Worm (Caenorhabditis elegans) whole organism, L4 larva: ENCODE data around the gene T12A7.6.

Source experiments
- Y5F2A.4 ChIP-seq: fragments of 200-800 bp; sonication (Bioruptor generic); optimal IDR thresholded peaks from 2 replicates; lab custom pipeline; 2018; ENCODE audit warnings: mild to moderate bottlenecking, missing genetic modification characterization, missing compliant biosample characterization
- ZK337.2 ChIP-seq: fragments of 200-800 bp; sonication (Bioruptor generic); IDR thresholded peaks from 2 replicates; pipeline ENCODE4 v1.3.6; 2022; ENCODE audit warnings: missing genetic modification reagents, missing genetic modification characterization, missing compliant biosample characterization
- aha-1 ChIP-seq: fragments of 150-350 bp; peaks from one replicate; lab custom pipeline; 2014; ENCODE audit warnings: missing biosample characterization, missing genetic modification characterization
- aly-2 ChIP-seq: sonication (generic microtip); optimal IDR thresholded peaks from 2 replicates; lab custom pipeline; 2018; ENCODE audit warnings: missing biosample characterization, missing genetic modification characterization
- ama-1 ChIP-seq: fragments of 150-350 bp; optimal IDR thresholded peaks from 2 replicates; lab custom pipeline; 2014; ENCODE audit warnings: inconsistent platforms, mixed read lengths
- attf-4 ChIP-seq: sonication (generic microtip); optimal IDR thresholded peaks from 3 replicates; lab custom pipeline; 2017; ENCODE audit warnings: missing biosample characterization, missing genetic modification characterization
- daf-12 ChIP-seq: fragments of 150-350 bp; optimal IDR thresholded peaks from 2 replicates; lab custom pipeline; 2014; ENCODE audit warnings: missing biosample characterization, missing genetic modification reagents, missing genetic modification characterization
- daf-16 ChIP-seq, 3 experiments: sonication (generic microtip); optimal IDR thresholded peaks; 2 replicates each; lab custom pipeline; 2016 to 2017; ENCODE audit warnings: missing genetic modification characterization in 3 of 3, missing genetic modification reagents in 3 of 3, mild to moderate bottlenecking in 2 of 3, missing compliant biosample characterization in 2 of 3, missing biosample characterization in 1 of 3, moderate library complexity in 1 of 3
- egl-43 ChIP-seq: fragments of 200-800 bp; sonication (Bioruptor generic); IDR thresholded peaks from 2 replicates; pipeline ENCODE4 v1.3.6; 2022; ENCODE audit warnings: missing genetic modification reagents, missing genetic modification characterization, missing compliant biosample characterization
- fkh-10 ChIP-seq: fragments of 150-350 bp; optimal IDR thresholded peaks from 2 replicates; lab custom pipeline; 2014; ENCODE audit warnings: missing biosample characterization, missing genetic modification reagents, missing genetic modification characterization
- hlh-11 ChIP-seq: fragments of 200-800 bp; sonication (Bioruptor generic); optimal IDR thresholded peaks from 2 replicates; lab custom pipeline; 2018; ENCODE audit warnings: mild to moderate bottlenecking, missing genetic modification characterization, missing compliant biosample characterization
- jun-1 ChIP-seq: fragments of 150-350 bp; optimal IDR thresholded peaks from 2 replicates; lab custom pipeline; 2014; ENCODE audit warnings: missing biosample characterization, missing genetic modification reagents, missing genetic modification characterization
- lin-1 ChIP-seq: fragments of 200-800 bp; sonication (Bioruptor generic); IDR thresholded peaks from 2 replicates; pipeline ENCODE4 v1.3.6; 2022; ENCODE audit warnings: missing genetic modification reagents, missing genetic modification characterization, missing compliant biosample characterization
- lin-15B ChIP-seq: fragments of 150-350 bp; sonication (generic microtip); optimal IDR thresholded peaks from 3 replicates; lab custom pipeline; 2014; ENCODE audit warnings: missing biosample characterization, missing genetic modification characterization
- lin-29 ChIP-seq: fragments of 200-800 bp; sonication (Bioruptor generic); IDR thresholded peaks from 2 replicates; pipeline ENCODE4 v1.3.6; 2022; ENCODE audit warnings: missing genetic modification reagents, missing genetic modification characterization, missing compliant biosample characterization
- lir-3 ChIP-seq: sonication (generic microtip); optimal IDR thresholded peaks from 2 replicates; lab custom pipeline; 2016; ENCODE audit warnings: mild to moderate bottlenecking, missing genetic modification characterization, missing compliant biosample characterization
- madf-9 ChIP-seq: fragments of 200-800 bp; sonication (Bioruptor generic); conservative IDR thresholded peaks from 2 replicates; pipeline ENCODE4 v1.3.6; 2022; ENCODE audit warnings: missing genetic modification reagents, missing genetic modification characterization, missing compliant biosample characterization
- mep-1 ChIP-seq: fragments of 150-350 bp; sonication (generic microtip); optimal IDR thresholded peaks from 3 replicates; lab custom pipeline; 2014; ENCODE audit warnings: missing biosample characterization, missing genetic modification characterization
- mes-2 ChIP-seq: sonication (generic microtip); optimal IDR thresholded peaks from 2 replicates; lab custom pipeline; 2016; ENCODE audit warnings: missing genotype, mild to moderate bottlenecking, missing genetic modification characterization, missing compliant biosample characterization; ENCODE audit not compliant: poor library complexity, severe bottlenecking
- nhr-10 ChIP-seq: fragments of 150-350 bp; optimal IDR thresholded peaks from 2 replicates; lab custom pipeline; 2014; ENCODE audit warnings: missing biosample characterization, missing genetic modification characterization
- nhr-11 ChIP-seq: fragments of 150-350 bp; optimal IDR thresholded peaks from 2 replicates; lab custom pipeline; 2014; ENCODE audit warnings: missing biosample characterization, missing genetic modification characterization
- nhr-237 ChIP-seq: sonication (generic microtip); optimal IDR thresholded peaks from 2 replicates; lab custom pipeline; 2017; ENCODE audit warnings: missing biosample characterization, missing genetic modification characterization
- nhr-28 ChIP-seq: fragments of 150-350 bp; optimal IDR thresholded peaks from 2 replicates; lab custom pipeline; 2014; ENCODE audit warnings: missing biosample characterization, missing genetic modification characterization
- nhr-77 ChIP-seq: fragments of 150-350 bp; optimal IDR thresholded peaks from 2 replicates; lab custom pipeline; 2014; ENCODE audit warnings: missing biosample characterization, missing genetic modification characterization
- pqm-1 ChIP-seq: sonication (generic microtip); optimal IDR thresholded peaks from 2 replicates; lab custom pipeline; 2017; ENCODE audit warnings: missing biosample characterization, missing genetic modification characterization
- set-16 ChIP-seq: fragments of 200-800 bp; sonication (Bioruptor generic); IDR thresholded peaks from 2 replicates; pipeline ENCODE4 v1.3.6; 2022; ENCODE audit warnings: missing genetic modification reagents, missing genetic modification characterization, missing compliant biosample characterization
- snpc-4 ChIP-seq: fragments of 150-350 bp; optimal IDR thresholded peaks from 2 replicates; lab custom pipeline; 2014; ENCODE audit warnings: missing biosample characterization, missing genetic modification characterization
- tag-97 ChIP-seq: fragments of 200-800 bp; sonication (Bioruptor generic); IDR thresholded peaks from 2 replicates; pipeline ENCODE4 v1.3.6; 2022; ENCODE audit warnings: missing genetic modification characterization, missing compliant biosample characterization
- tra-1 ChIP-seq: fragments of 200-800 bp; sonication (Bioruptor generic); IDR thresholded peaks from 2 replicates; pipeline ENCODE4 v1.3.6; 2022; ENCODE audit warnings: missing genetic modification reagents, missing genetic modification characterization, missing compliant biosample characterization
- unc-130 ChIP-seq: sonication (generic microtip); optimal IDR thresholded peaks from 2 replicates; lab custom pipeline; 2016; ENCODE audit warnings: missing genetic modification reagents, missing genetic modification characterization, missing compliant biosample characterization
- vab-7 ChIP-seq: fragments of 200-800 bp; sonication (Bioruptor generic); IDR thresholded peaks from 2 replicates; pipeline ENCODE4 v1.3.6; 2022; ENCODE audit warnings: missing genetic modification reagents, missing genetic modification characterization, missing compliant biosample characterization
- zag-1 ChIP-seq: fragments of 150-350 bp; optimal IDR thresholded peaks from 2 replicates; lab custom pipeline; 2014; ENCODE audit warnings: missing biosample characterization, missing genetic modification characterization
- ztf-11 ChIP-seq: fragments of 150-350 bp; optimal IDR thresholded peaks from 2 replicates; lab custom pipeline; 2014; ENCODE audit warnings: missing biosample characterization, missing genetic modification characterization
- ztf-7 ChIP-seq: fragments of 150-350 bp; optimal IDR thresholded peaks from 2 replicates; lab custom pipeline; 2014; ENCODE audit warnings: missing biosample characterization, missing genetic modification characterization

Gene T12A7.6

ce11 chrIV:11772119-11772518 is 23.1 kb downstream of the T12A7.6 start:
- TF ChIP-seq egl-43 (GFP tag; lab: Robert Waterston, UW) (no peak), mes-2 (tag; lab: Kevin White, UChicago) (no peak), fkh-10 (GFP tag; lab: Kevin White, UChicago) (no peak), hlh-11 (tag; lab: Kevin White, UChicago) (no peak), mep-1 (tag; lab: Kevin White, UChicago) (no peak), tag-97 (GFP tag; lab: Robert Waterston, UW) (no peak), daf-12 (no peak), lin-15B (tag; lab: Kevin White, UChicago) (no peak), nhr-237 (tag; lab: Kevin White, UChicago) (no peak), zag-1 (no peak), ZK337.2 (no peak), ztf-7 (tag; lab: Kevin White, UChicago) (no peak), vab-7 (GFP tag; lab: Robert Waterston, UW) (no peak), lir-3 (tag; lab: Kevin White, UChicago) (no peak), nhr-10 (tag; lab: Kevin White, UChicago) (no peak), nhr-11 (no peak), ztf-11 (tag; lab: Kevin White, UChicago) (no peak)
- TF ChIP-seq, all 104 proteins: peak for 0

DNA sequence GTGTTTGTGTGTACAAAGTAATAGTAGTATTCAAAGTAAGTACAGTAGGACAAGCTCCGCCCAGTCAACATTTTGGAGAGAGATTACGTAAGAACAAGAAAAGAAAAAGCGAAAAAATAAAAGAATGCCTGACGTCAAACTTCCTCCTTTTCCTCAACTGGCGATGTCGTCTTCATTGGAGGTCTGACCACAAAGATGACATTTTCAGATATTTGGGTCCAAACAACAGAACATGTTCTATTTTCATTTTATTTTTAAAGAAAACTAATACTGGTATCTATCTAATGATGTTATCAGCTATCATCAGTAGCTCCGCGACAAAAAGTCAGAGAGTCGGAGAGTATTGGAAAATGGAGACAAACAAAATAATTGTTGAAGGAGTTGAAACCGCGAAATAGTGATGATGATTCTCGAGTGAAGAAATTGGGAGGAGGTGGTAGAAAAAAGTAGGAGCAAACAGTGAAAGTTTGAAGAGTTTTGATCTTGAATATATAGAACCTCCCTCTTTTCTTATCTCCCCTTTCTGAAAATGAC is 24.7 kb downstream of the T12A7.6 start, which contains the start of gene lips-5:
TSS of gene lips-5 (minus strand) at position 51 of the 534 bp plus-strand sequence.
- no peak for TF ChIP-seq daf-16 (GFP tag; optimal IDR thresholded peaks at IDR 0.05; lab: Kevin White, UChicago)
- TF ChIP-seq daf-16 (tag; optimal IDR thresholded peaks at IDR 0.05; lab: Kevin White, UChicago) = peak; percentile 70
- TF ChIP-seq nhr-77 (tag; lab: Kevin White, UChicago) = peak; percentile 11
- TF ChIP-seq nhr-28 (tag; lab: Kevin White, UChicago) = peak; percentile 47
- TF ChIP-seq lin-1 = no peak
- TF ChIP-seq ama-1 = no peak
- TF ChIP-seq nhr-10 (tag; lab: Kevin White, UChicago) = no peak
- peak; percentile 66 for TF ChIP-seq pqm-1
- TF ChIP-seq, all 104 proteins: peak for 4

- TF ChIP-seq madf-9 (GFP tag; lab: Robert Waterston, UW) = no peak
- TF ChIP-seq nhr-237 (tag; lab: Kevin White, UChicago) = no peak
- TF ChIP-seq aha-1 (tag; lab: Kevin White, UChicago) = peak; percentile 98
These were observed 28.0 kb downstream of the T12A7.6 start for ce11 chrIV:11776968-11777467.

DNA sequence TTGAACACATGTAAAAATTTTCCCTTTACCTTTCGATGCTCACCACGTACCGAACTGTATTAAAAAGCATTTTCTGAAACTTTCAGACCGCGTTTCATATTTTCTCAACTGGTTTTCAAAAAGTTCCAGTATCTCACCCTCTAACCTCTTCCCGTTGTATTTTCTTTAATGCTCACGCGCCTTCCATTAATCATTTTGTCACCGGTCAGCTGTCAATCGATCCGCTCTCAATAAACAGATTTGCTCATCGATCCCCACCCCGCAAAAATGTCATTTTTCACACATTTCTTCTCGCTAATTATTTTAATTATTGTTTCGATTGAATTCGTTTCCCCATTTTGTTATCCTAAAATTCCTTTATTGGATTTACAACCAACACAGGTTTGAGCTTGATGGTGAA is 30.0 kb downstream of the T12A7.6 start, which contains the start of gene lpr-2:
TSS of gene lpr-2 (plus strand) at position 189 of the 400 bp plus-strand sequence.
- TF ChIP-seq Y5F2A.4 (GFP tag; lab: Kevin White, UChicago) (no peak), attf-4 (tag; lab: Kevin White, UChicago) (no peak), lin-29 (GFP tag; lab: Robert Waterston, UW) (no peak), jun-1 (tag; lab: Kevin White, UChicago) (no peak), hlh-11 (tag; lab: Kevin White, UChicago) (no peak), aly-2 (tag; lab: Kevin White, UChicago) (no peak), set-16 (GFP tag; lab: Robert Waterston, UW) (no peak), unc-130 (no peak), fkh-10 (GFP tag; lab: Kevin White, UChicago) (no peak), tra-1 (GFP tag; lab: Robert Waterston, UW) (no peak), egl-43 (GFP tag; lab: Robert Waterston, UW) (no peak), snpc-4 (tag; lab: Kevin White, UChicago) (no peak), daf-16 (GFP tag; optimal IDR thresholded peaks at IDR 0.05; lab: Kevin White, UChicago) (no peak), daf-16 (tag; optimal IDR thresholded peaks at IDR 0.05; lab: Kevin White, UChicago) (no peak), madf-9 (GFP tag; lab: Robert Waterston, UW) (no peak)
